Worm (Caenorhabditis elegans): ENCODE measurements around the gene ZK686.1.

- no peak for TF ChIP-seq dmd-4 (tag; optimal IDR thresholded peaks at IDR 0.05)
- TF ChIP-seq nhr-23 (tag; optimal IDR thresholded peaks at IDR 0.05) = no peak
- no peak for TF ChIP-seq zag-1 (tag; optimal IDR thresholded peaks at IDR 0.05)
- no peak for TF ChIP-seq nhr-12 (tag; optimal IDR thresholded peaks at IDR 0.05)
- no peak for TF ChIP-seq aly-2 (tag; optimal IDR thresholded peaks at IDR 0.05)
- no peak for TF ChIP-seq ama-1 (optimal IDR thresholded peaks at IDR 0.05)
- TF ChIP-seq lsy-2 (tag; optimal IDR thresholded peaks at IDR 0.05) = no peak
- TF ChIP-seq skn-1 (tag; optimal IDR thresholded peaks at IDR 0.05) = no peak
- no peak for TF ChIP-seq ZK546.5 (tag; optimal IDR thresholded peaks at IDR 0.05)
- no peak for TF ChIP-seq mdl-1 (tag; optimal IDR thresholded peaks at IDR 0.05)
- TF ChIP-seq unc-62 (GFP tag; optimal IDR thresholded peaks at IDR 0.05) = no peak
Measured at ce11 chrIII:7815571-7816348, 42.8 kb downstream of the ZK686.1 start.

Data from whole organism, L2 larva.